Worm (Caenorhabditis elegans) whole organism, L3 larva: ENCODE data around the gene F48E3.6.

Experiments used
- ama-1 ChIP-seq: fragments of 150-350 bp; optimal IDR thresholded peaks from 2 replicates; lab custom pipeline; 2018
- elt-3 ChIP-seq, 3 experiments: fragments of 150-350 bp in 1 of 3; sonication (generic microtip) in 2 of 3; optimal IDR thresholded peaks; 2 replicates in 2 of 3; 4 replicates in 1 of 3; lab custom pipeline; 2014 to 2017; ENCODE audit warnings: missing biosample characterization in 3 of 3, missing genetic modification characterization in 3 of 3
- fos-1 ChIP-seq: fragments of 150-350 bp; optimal IDR thresholded peaks from 2 replicates; lab custom pipeline; 2014; ENCODE audit warnings: missing biosample characterization, missing genetic modification characterization
- lin-15B ChIP-seq: fragments of 150-350 bp; optimal IDR thresholded peaks from 2 replicates; lab custom pipeline; 2014; ENCODE audit warnings: missing biosample characterization, missing genetic modification characterization
- nhr-11 ChIP-seq: fragments of 150-350 bp; optimal IDR thresholded peaks from 2 replicates; lab custom pipeline; 2014; ENCODE audit warnings: missing biosample characterization, missing genetic modification characterization
- nhr-12 ChIP-seq: fragments of 150-350 bp; optimal IDR thresholded peaks from 2 replicates; lab custom pipeline; 2014; ENCODE audit warnings: missing biosample characterization, missing genetic modification characterization
- nhr-76 ChIP-seq: fragments of 150-350 bp; sonication (generic microtip); optimal IDR thresholded peaks from 5 replicates; lab custom pipeline; 2014; ENCODE audit warnings: missing biosample characterization, missing genetic modification characterization
- pha-4 ChIP-seq: fragments of 150-350 bp; optimal IDR thresholded peaks from 2 replicates; lab custom pipeline; 2014; ENCODE audit warnings: missing biosample characterization, missing genetic modification reagents, missing genetic modification characterization
- sea-2 ChIP-seq: fragments of 150-350 bp; sonication (generic microtip); optimal IDR thresholded peaks from 4 replicates; lab custom pipeline; 2014; ENCODE audit warnings: missing biosample characterization, missing genetic modification reagents, missing genetic modification characterization
- skn-1 ChIP-seq: fragments of 150-350 bp; optimal IDR thresholded peaks from 2 replicates; lab custom pipeline; 2014; ENCODE audit warnings: missing biosample characterization, missing genetic modification characterization
- snpc-4 ChIP-seq: fragments of 150-350 bp; optimal IDR thresholded peaks from 2 replicates; lab custom pipeline; 2014; ENCODE audit warnings: missing biosample characterization, missing genetic modification characterization
- unc-62 ChIP-seq: fragments of 150-350 bp; sonication (generic microtip); optimal IDR thresholded peaks from 4 replicates; lab custom pipeline; 2014; ENCODE audit warnings: missing biosample characterization, missing genetic modification reagents, missing genetic modification characterization
- ztf-11 ChIP-seq: fragments of 150-350 bp; optimal IDR thresholded peaks from 2 replicates; lab custom pipeline; 2014; ENCODE audit warnings: missing biosample characterization, missing genetic modification characterization

DNA sequence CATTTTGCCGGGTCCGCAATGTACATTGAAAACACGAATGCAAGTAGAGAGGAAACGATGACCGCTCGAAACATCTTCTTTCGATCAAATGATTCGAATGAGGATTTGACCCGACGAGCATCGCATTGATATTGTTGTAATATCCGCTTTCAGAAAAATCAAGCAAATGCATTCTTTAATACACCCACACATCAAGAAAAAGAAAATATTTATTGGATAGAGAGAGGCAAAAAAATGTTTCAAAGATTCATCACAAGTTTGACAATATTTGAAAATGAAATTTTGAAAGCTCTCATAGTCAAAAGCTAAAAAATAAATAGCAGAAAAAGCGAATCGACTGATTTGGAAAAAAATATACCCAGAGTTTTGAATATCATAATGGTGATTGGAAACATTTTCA lies 7.2 kb downstream of the F48E3.6 start, which contains the start of gene try-14:
- TF ChIP-seq lin-15B (no peak), nhr-11 (tag; lab: Kevin White, UChicago) (no peak), fos-1 (no peak), ama-1 (lab: Kevin White, UChicago) (no peak), pha-4 (tag; lab: Kevin White, UChicago) (no peak), sea-2 (no peak), snpc-4 (tag; lab: Kevin White, UChicago) (no peak), nhr-12 (no peak), elt-3 (tag; optimal IDR thresholded peaks at IDR 0.05; lab: Kevin White, UChicago) (no peak), nhr-76 (tag; lab: Kevin White, UChicago) (no peak), skn-1 (tag; lab: Kevin White, UChicago) (no peak), unc-62 (GFP tag; lab: Kevin White, UChicago) (no peak), ztf-11 (tag; lab: Kevin White, UChicago) (no peak)
